Worm (Caenorhabditis elegans) whole organism, L4 larva: Measurements from ENCODE around the gene C27C12.4.
A peak's percentile ranks its signal among the peaks of the same experiment; 100 is the strongest.

Source experiments
- F26F4.8 ChIP-seq: fragments of 200-800 bp; sonication (Bioruptor generic); conservative IDR thresholded peaks from 2 replicates; pipeline ENCODE4 v1.3.6; 2022; ENCODE audit warnings: missing genetic modification characterization, missing compliant biosample characterization
- T20F7.1 ChIP-seq: fragments of 200-800 bp; sonication (Bioruptor generic); optimal IDR thresholded peaks from 2 replicates; lab custom pipeline; 2018; ENCODE audit warnings: mild to moderate bottlenecking, missing genetic modification characterization, missing compliant biosample characterization
- T26A8.4 ChIP-seq: fragments of 200-800 bp; sonication (Bioruptor generic); IDR thresholded peaks from 2 replicates; pipeline ENCODE4 v1.3.6; 2022; ENCODE audit warnings: missing genetic modification characterization, missing compliant biosample characterization
- Y105C5A.15 ChIP-seq: fragments of 200-800 bp; sonication (Bioruptor generic); IDR thresholded peaks from 2 replicates; pipeline ENCODE4 v1.3.6; 2022; ENCODE audit warnings: missing genetic modification characterization, missing compliant biosample characterization
- Y75B8A.6 ChIP-seq: fragments of 200-800 bp; sonication (Bioruptor generic); IDR thresholded peaks from 2 replicates; pipeline ENCODE4 v1.3.6; 2022; ENCODE audit warnings: missing genetic modification reagents, missing genetic modification characterization, missing compliant biosample characterization
- aha-1 ChIP-seq: fragments of 150-350 bp; peaks from one replicate; lab custom pipeline; 2014; ENCODE audit warnings: missing biosample characterization, missing genetic modification characterization
- arid-1 ChIP-seq: fragments of 200-800 bp; sonication (Bioruptor generic); conservative IDR thresholded peaks from 2 replicates; pipeline ENCODE4 v1.3.6; 2022; ENCODE audit warnings: missing genetic modification reagents, missing genetic modification characterization, missing compliant biosample characterization
- ceh-32 ChIP-seq: sonication (generic microtip); optimal IDR thresholded peaks from 2 replicates; lab custom pipeline; 2016; ENCODE audit warnings: mild to moderate bottlenecking, missing genetic modification characterization, missing compliant biosample characterization; ENCODE audit not compliant: poor library complexity
- ceh-44 ChIP-seq: fragments of 200-800 bp; sonication (Bioruptor generic); IDR thresholded peaks from 2 replicates; pipeline ENCODE4 v1.3.6; 2022; ENCODE audit warnings: missing genetic modification reagents, missing genetic modification characterization, missing compliant biosample characterization
- ceh-82 ChIP-seq: sonication (generic microtip); optimal IDR thresholded peaks from 2 replicates; lab custom pipeline; 2017; ENCODE audit warnings: missing biosample characterization, missing genetic modification characterization
- ces-1 ChIP-seq: fragments of 150-350 bp; sonication (generic microtip); optimal IDR thresholded peaks from 4 replicates; lab custom pipeline; 2014; ENCODE audit warnings: missing biosample characterization, missing genetic modification reagents, missing genetic modification characterization
- cey-2 ChIP-seq: sonication (generic microtip); optimal IDR thresholded peaks from 3 replicates; lab custom pipeline; 2017; ENCODE audit warnings: missing genetic modification characterization, mild to moderate bottlenecking, missing compliant biosample characterization, antibody characterized with exemption, borderline replicate concordance; ENCODE audit not compliant: insufficient read depth
- daf-16 ChIP-seq, 3 experiments: sonication (generic microtip); optimal IDR thresholded peaks; 2 replicates each; lab custom pipeline; 2016 to 2017; ENCODE audit warnings: missing genetic modification characterization in 3 of 3, missing genetic modification reagents in 3 of 3, mild to moderate bottlenecking in 2 of 3, missing compliant biosample characterization in 2 of 3, missing biosample characterization in 1 of 3, moderate library complexity in 1 of 3
- dmd-6 ChIP-seq: fragments of 200-800 bp; sonication (Bioruptor generic); IDR thresholded peaks from 2 replicates; pipeline ENCODE4 v1.3.6; 2022; ENCODE audit warnings: missing genetic modification reagents, missing genetic modification characterization, missing compliant biosample characterization
- egl-43 ChIP-seq: fragments of 200-800 bp; sonication (Bioruptor generic); IDR thresholded peaks from 2 replicates; pipeline ENCODE4 v1.3.6; 2022; ENCODE audit warnings: missing genetic modification reagents, missing genetic modification characterization, missing compliant biosample characterization
- fos-1 ChIP-seq: fragments of 150-350 bp; optimal IDR thresholded peaks from 2 replicates; lab custom pipeline; 2014; ENCODE audit warnings: missing biosample characterization, missing genetic modification characterization
- gei-8 ChIP-seq: fragments of 200-800 bp; sonication (Bioruptor generic); optimal IDR thresholded peaks from 2 replicates; lab custom pipeline; 2018; ENCODE audit warnings: mild to moderate bottlenecking, missing genetic modification characterization, missing compliant biosample characterization
- hlh-30 ChIP-seq: sonication (generic microtip); optimal IDR thresholded peaks from 2 replicates; lab custom pipeline; 2017; ENCODE audit warnings: antibody characterized with exemption, mild to moderate bottlenecking, missing genetic modification characterization, missing compliant biosample characterization; ENCODE audit not compliant: insufficient read depth
- lin-1 ChIP-seq: fragments of 200-800 bp; sonication (Bioruptor generic); IDR thresholded peaks from 2 replicates; pipeline ENCODE4 v1.3.6; 2022; ENCODE audit warnings: missing genetic modification reagents, missing genetic modification characterization, missing compliant biosample characterization
- lir-3 ChIP-seq: sonication (generic microtip); optimal IDR thresholded peaks from 2 replicates; lab custom pipeline; 2016; ENCODE audit warnings: mild to moderate bottlenecking, missing genetic modification characterization, missing compliant biosample characterization
- nhr-28 ChIP-seq: fragments of 150-350 bp; optimal IDR thresholded peaks from 2 replicates; lab custom pipeline; 2014; ENCODE audit warnings: missing biosample characterization, missing genetic modification characterization
- nhr-6 ChIP-seq: fragments of 150-350 bp; optimal IDR thresholded peaks from 2 replicates; lab custom pipeline; 2014; ENCODE audit warnings: missing biosample characterization, missing genetic modification characterization
- nhr-77 ChIP-seq: fragments of 150-350 bp; optimal IDR thresholded peaks from 2 replicates; lab custom pipeline; 2014; ENCODE audit warnings: missing biosample characterization, missing genetic modification characterization
- pha-4 ChIP-seq, 2 experiments: fragments of 150-350 bp in 1 of 2; fragments of 200-800 bp in 1 of 2; sonication (Bioruptor generic) in 1 of 2; IDR thresholded peaks in 1 of 2; optimal IDR thresholded peaks in 1 of 2; 2 replicates each; pipeline versions ENCODE4 v1.3.6 to Lab custom; 2014 to 2022; ENCODE audit warnings: missing genetic modification characterization in 2 of 2, missing genetic modification reagents in 2 of 2, missing biosample characterization in 1 of 2, missing compliant biosample characterization in 1 of 2
- php-3 ChIP-seq: fragments of 200-800 bp; sonication (Bioruptor generic); IDR thresholded peaks from 2 replicates; pipeline ENCODE4 v1.3.6; 2022; ENCODE audit warnings: missing genetic modification reagents, missing genetic modification characterization, missing compliant biosample characterization
- snpc-1.2 ChIP-seq: fragments of 200-800 bp; sonication (Bioruptor generic); IDR thresholded peaks from 2 replicates; pipeline ENCODE4 v1.3.6; 2022; ENCODE audit warnings: missing genetic modification reagents, missing genetic modification characterization, missing compliant biosample characterization
- snpc-4 ChIP-seq: fragments of 150-350 bp; optimal IDR thresholded peaks from 2 replicates; lab custom pipeline; 2014; ENCODE audit warnings: missing biosample characterization, missing genetic modification characterization
- tag-97 ChIP-seq: fragments of 200-800 bp; sonication (Bioruptor generic); IDR thresholded peaks from 2 replicates; pipeline ENCODE4 v1.3.6; 2022; ENCODE audit warnings: missing genetic modification characterization, missing compliant biosample characterization
- unc-130 ChIP-seq: sonication (generic microtip); optimal IDR thresholded peaks from 2 replicates; lab custom pipeline; 2016; ENCODE audit warnings: missing genetic modification reagents, missing genetic modification characterization, missing compliant biosample characterization
- unc-62 ChIP-seq, 3 experiments: fragments of 150-350 bp in 1 of 3; sonication (generic microtip); optimal IDR thresholded peaks in 2 of 3; peaks in 1 of 3; 1 replicate in 1 of 3; 2 replicates in 2 of 3; lab custom pipeline; 2014 to 2017; ENCODE audit warnings: missing biosample characterization in 3 of 3, missing genetic modification characterization in 3 of 3, missing genetic modification reagents in 3 of 3, missing genotype in 1 of 3
- vab-7 ChIP-seq: fragments of 200-800 bp; sonication (Bioruptor generic); IDR thresholded peaks from 2 replicates; pipeline ENCODE4 v1.3.6; 2022; ENCODE audit warnings: missing genetic modification reagents, missing genetic modification characterization, missing compliant biosample characterization
- zip-11 ChIP-seq: fragments of 200-800 bp; sonication (Bioruptor generic); IDR thresholded peaks from 2 replicates; pipeline ENCODE4 v1.3.6; 2022; ENCODE audit warnings: missing genetic modification characterization, missing compliant biosample characterization
- zip-2 ChIP-seq: fragments of 150-350 bp; optimal IDR thresholded peaks from 2 replicates; lab custom pipeline; 2014; ENCODE audit warnings: missing biosample characterization, missing genetic modification characterization
- ztf-7 ChIP-seq: fragments of 150-350 bp; optimal IDR thresholded peaks from 2 replicates; lab custom pipeline; 2014; ENCODE audit warnings: missing biosample characterization, missing genetic modification characterization

Gene C27C12.4

DNA sequence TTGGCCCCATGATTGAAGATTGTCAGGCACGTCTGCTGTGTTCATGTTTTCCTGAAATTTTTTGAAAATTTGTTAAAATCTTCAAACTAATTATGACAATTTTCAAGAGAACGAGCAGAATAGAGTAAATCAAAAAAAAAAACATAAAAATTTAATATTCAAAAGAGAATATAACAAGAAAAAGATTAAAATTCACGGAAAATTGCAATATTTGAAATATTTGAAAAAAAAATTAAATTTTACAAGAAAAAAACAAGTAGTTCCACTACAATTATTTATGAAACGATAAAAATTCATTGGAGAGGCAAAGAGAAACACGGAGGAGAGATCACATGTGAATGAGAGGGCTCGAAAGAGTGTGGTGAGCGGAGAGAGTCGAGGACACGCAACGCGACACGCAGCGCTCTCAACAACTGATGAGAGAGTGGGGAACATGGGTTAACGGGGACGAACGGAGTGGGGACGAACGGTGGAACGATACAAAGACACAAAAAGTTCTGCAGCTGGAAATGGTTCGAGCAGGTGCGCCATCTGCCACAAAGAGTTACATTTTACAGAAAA lies 29.3 kb upstream of the C27C12.4 start, which contains the start of gene mbk-1 (continued):
- TF ChIP-seq ces-1 (GFP tag; lab: Kevin White, UChicago) (no peak), daf-16 (GFP tag; optimal IDR thresholded peaks at IDR 0.05; lab: Kevin White, UChicago) (no peak), daf-16 (tag; optimal IDR thresholded peaks at IDR 0.05; lab: Kevin White, UChicago) (peak; percentile 76), zip-11 (GFP tag; lab: Robert Waterston, UW) (no peak), T26A8.4 (GFP tag; lab: Robert Waterston, UW) (no peak), ceh-32 (tag; lab: Kevin White, UChicago) (no peak), vab-7 (GFP tag; lab: Robert Waterston, UW) (no peak), lin-1 (GFP tag; lab: Robert Waterston, UW) (peak; percentile 75), cey-2 (tag; lab: Kevin White, UChicago) (no peak), unc-130 (GFP tag; lab: Kevin White, UChicago) (no peak), ceh-44 (GFP tag; lab: Robert Waterston, UW) (no peak), nhr-77 (tag; lab: Kevin White, UChicago) (peak; percentile 76), tag-97 (no peak), pha-4 (GFP tag; IDR thresholded peaks at IDR 0.05; lab: Robert Waterston, UW) (no peak), pha-4 (tag; optimal IDR thresholded peaks at IDR 0.05; lab: Kevin White, UChicago) (no peak), F26F4.8 (GFP tag; lab: Robert Waterston, UW) (no peak), nhr-6 (tag; lab: Kevin White, UChicago) (peak; percentile 6), php-3 (GFP tag; lab: Robert Waterston, UW) (no peak), hlh-30 (tag; lab: Kevin White, UChicago) (peak; percentile 98), nhr-28 (tag; lab: Kevin White, UChicago) (peak; percentile 91), snpc-1.2 (GFP tag; lab: Robert Waterston, UW) (no peak), snpc-4 (tag; lab: Kevin White, UChicago) (no peak), arid-1 (peak; percentile 52; the same call in 1 of the 2 replicates), ztf-7 (tag; lab: Kevin White, UChicago) (peak; percentile 37), dmd-6 (peak; percentile 75), gei-8 (GFP tag; lab: Kevin White, UChicago) (no peak), zip-2 (tag; lab: Kevin White, UChicago) (no peak), Y75B8A.6 (GFP tag; lab: Robert Waterston, UW) (no peak), egl-43 (GFP tag; lab: Robert Waterston, UW) (no peak)

DNA sequence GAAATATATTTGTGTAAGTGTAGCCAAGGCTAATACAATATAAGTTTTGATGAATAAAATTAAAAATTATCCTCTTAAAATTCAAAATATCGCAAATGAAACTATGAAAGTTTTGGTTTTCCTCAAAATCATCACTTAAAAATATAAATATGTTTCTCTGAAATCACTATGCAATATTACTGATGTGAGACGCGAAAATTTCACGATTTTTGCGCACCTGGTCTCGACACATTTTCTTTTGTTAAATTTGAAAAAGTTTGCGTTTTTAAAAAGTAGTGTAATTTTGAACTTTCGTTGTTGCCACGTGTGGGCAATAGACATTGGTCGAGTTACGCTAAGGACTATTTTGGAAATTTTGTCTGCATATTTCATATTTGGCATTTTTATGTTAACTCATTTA lies 25.1 kb upstream of the C27C12.4 start:
- TF ChIP-seq Y105C5A.15 = no peak
- peak; percentile 96 for TF ChIP-seq aha-1 (tag; lab: Kevin White, UChicago)
- peak in 1 of 2 experiments; percentile 4 for TF ChIP-seq unc-62 (GFP tag; optimal IDR thresholded peaks at IDR 0.05 in 1 of 2; lab: Kevin White, UChicago)
- no peak for TF ChIP-seq unc-62 (tag; optimal IDR thresholded peaks at IDR 0.05; lab: Kevin White, UChicago)

DNA sequence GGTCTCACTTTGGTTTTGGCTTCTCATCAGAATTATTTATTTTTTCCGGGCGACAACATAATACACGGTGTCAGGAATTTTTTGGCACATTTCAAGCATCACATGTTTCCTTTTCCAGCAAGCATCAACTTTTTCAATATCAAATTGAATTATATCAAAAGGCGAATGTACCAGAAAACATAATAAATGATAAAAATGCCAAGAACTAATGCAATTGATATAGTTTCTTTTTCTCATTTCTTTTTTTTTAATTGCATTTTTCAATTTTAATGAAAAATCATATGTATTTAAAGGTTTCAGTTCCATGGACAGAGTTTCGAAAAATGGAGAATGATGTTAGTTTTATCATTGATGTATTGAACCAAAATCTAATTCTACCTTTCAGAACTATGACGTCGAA lies 22.4 kb upstream of the C27C12.4 start, which contains the start of gene dpf-2:
TSS of gene dpf-2 (plus strand) at position 301 of the 400 bp plus-strand sequence.
- no peak for TF ChIP-seq lir-3
- no peak for TF ChIP-seq ceh-82 (tag; lab: Kevin White, UChicago)
- peak; percentile 10 for TF ChIP-seq aha-1 (tag; lab: Kevin White, UChicago)

DNA sequence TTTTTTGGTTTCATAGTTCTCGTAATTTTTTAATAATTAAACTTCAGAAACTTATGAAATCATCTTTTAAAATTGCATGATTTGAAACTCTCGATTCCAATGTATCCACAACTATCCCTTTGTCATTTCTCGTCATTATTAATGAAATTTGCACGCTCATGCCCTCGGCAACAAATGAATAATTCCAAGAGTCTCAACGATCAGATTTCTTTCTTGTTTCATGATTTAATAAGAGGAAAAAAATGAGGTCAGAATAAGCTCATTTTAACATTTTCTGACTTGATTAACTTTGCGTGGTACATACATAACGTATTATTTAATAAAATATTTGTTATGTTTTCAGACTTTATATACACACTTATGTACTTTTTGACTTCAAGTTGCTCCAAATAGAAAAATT lies 15.5 kb upstream of the C27C12.4 start:
- TF ChIP-seq fos-1 (tag; lab: Kevin White, UChicago) = no peak
- TF ChIP-seq T20F7.1 (GFP tag; lab: Kevin White, UChicago) = no peak
- no peak for TF ChIP-seq snpc-4 (tag; lab: Kevin White, UChicago)
